Worm (Caenorhabditis elegans): Measurements from ENCODE around the gene hmg-1.2.

DNA sequence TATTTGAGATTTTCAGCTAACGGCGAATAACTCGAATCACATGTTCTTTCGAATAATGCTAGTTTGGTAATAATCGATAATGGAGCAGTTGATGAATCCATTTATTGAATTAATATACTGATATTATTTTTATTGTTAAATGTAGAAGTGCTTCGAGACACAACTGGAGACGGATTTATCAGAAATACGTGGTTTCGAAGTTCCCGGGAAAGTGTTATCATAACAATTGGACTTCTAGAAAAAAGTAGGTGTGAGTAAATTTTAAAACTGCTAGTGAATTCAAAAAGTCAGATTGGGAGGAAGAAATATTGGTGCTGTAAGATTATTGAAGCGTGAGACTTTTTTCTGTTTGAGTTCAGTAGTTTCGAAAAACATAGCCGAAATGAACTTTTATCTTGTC, 20.1 kb upstream of the hmg-1.2 start, which contains the start of gene srg-2:
- TF ChIP-seq ama-1 (optimal IDR thresholded peaks at IDR 0.05) (no peak), flt-1 (GFP tag; IDR thresholded peaks at IDR 0.05) (no peak)
